Worm (Caenorhabditis elegans) whole organism, L1 larva: Measurements from ENCODE around the gene snf-9.

Experiments
- C34B4.2 ChIP-seq: sonication (generic microtip); optimal IDR thresholded peaks from 2 replicates; lab custom pipeline; 2017; ENCODE audit warnings: mild to moderate bottlenecking, missing genetic modification characterization, missing compliant biosample characterization
- ama-1 ChIP-seq: fragments of 150-350 bp; optimal IDR thresholded peaks from 2 replicates; lab custom pipeline; 2014
- ceh-82 ChIP-seq, 3 experiments: fragments of 150-350 bp in 1 of 3; sonication (generic microtip) in 2 of 3; optimal IDR thresholded peaks; 2 replicates each; lab custom pipeline; 2014 to 2017; ENCODE audit warnings: missing biosample characterization in 3 of 3, missing genetic modification characterization in 3 of 3
- elt-3 ChIP-seq, 6 experiments: fragments of 150-350 bp in 1 of 6; sonication (generic microtip); optimal IDR thresholded peaks; 2 replicates each; lab custom pipeline; 2017 to 2018; ENCODE audit warnings: missing biosample characterization in 6 of 6, missing genetic modification characterization in 6 of 6, inconsistent platforms in 1 of 6
- fkh-4 ChIP-seq: sonication (generic microtip); optimal IDR thresholded peaks from 2 replicates; lab custom pipeline; 2016; ENCODE audit warnings: missing compliant biosample characterization, missing genetic modification characterization, borderline replicate concordance
- lsy-2 ChIP-seq, 2 experiments: fragments of 150-350 bp; optimal IDR thresholded peaks; 2 replicates each; lab custom pipeline; 2014; ENCODE audit warnings: missing biosample characterization in 2 of 2, missing genetic modification characterization in 2 of 2
- nhr-12 ChIP-seq: sonication (generic microtip); optimal IDR thresholded peaks from 2 replicates; lab custom pipeline; 2017; ENCODE audit warnings: missing biosample characterization, missing genetic modification characterization
- snpc-4 ChIP-seq: fragments of 150-350 bp; optimal IDR thresholded peaks from 2 replicates; lab custom pipeline; 2014; ENCODE audit warnings: missing biosample characterization, missing genetic modification characterization
- sox-4 ChIP-seq: sonication (generic microtip); optimal IDR thresholded peaks from 2 replicates; lab custom pipeline; 2016; ENCODE audit warnings: missing genetic modification characterization, missing compliant biosample characterization
- unc-62 ChIP-seq: fragments of 150-350 bp; optimal IDR thresholded peaks from 2 replicates; lab custom pipeline; 2014; ENCODE audit warnings: missing biosample characterization, missing genetic modification reagents, missing genetic modification characterization
- zag-1 ChIP-seq: fragments of 150-350 bp; optimal IDR thresholded peaks from 2 replicates; lab custom pipeline; 2014; ENCODE audit warnings: missing biosample characterization, missing genetic modification characterization
- zip-4 ChIP-seq: fragments of 200-800 bp; sonication (Bioruptor generic); optimal IDR thresholded peaks from 2 replicates; lab custom pipeline; 2018; ENCODE audit warnings: mild to moderate bottlenecking, missing genetic modification characterization, moderate library complexity, missing compliant biosample characterization
- ztf-11 ChIP-seq, 2 experiments: sonication (generic microtip); optimal IDR thresholded peaks; 2 replicates each; lab custom pipeline; 2016 to 2017; ENCODE audit warnings: missing genetic modification characterization in 2 of 2, missing biosample characterization in 1 of 2, missing compliant biosample characterization in 1 of 2

DNA sequence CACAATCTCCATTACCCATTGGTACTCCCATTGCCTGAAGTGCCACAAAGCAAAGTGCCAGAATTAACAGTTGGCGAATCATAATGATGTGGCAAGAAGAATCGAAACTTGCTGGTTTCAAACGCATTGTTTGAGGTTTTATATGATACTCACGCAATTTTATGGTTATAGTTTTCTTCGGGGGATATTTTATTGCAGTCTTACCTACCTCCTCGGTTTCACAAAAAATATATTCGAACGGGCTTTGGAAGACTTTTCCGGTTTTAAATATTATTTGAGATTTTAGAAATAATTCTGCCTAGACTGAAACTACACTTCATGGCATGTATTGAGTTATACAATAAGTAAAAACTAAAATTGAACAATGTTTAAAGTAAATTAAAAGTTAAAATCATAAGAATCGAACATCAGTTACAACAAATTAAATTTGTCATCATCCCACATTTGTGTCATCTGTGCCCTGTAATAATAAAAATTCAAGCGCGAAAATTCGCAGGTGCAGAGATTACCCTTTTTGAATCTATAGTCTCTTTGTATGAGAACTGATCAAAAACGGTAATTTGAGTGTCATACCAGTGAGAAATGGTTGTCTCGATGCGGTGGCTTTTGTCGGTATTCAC, 34.8 kb downstream of the snf-9 start, which contains the start of the genes clec-197 and clec-198:
- TF ChIP-seq ceh-82 (tag; optimal IDR thresholded peaks at IDR 0.05; lab: Kevin White, UChicago): no peak
- TF ChIP-seq nhr-12 (tag; lab: Kevin White, UChicago): no peak
- TF ChIP-seq snpc-4 (tag; lab: Kevin White, UChicago): no peak
- no peak for TF ChIP-seq lsy-2 (tag; optimal IDR thresholded peaks at IDR 0.05; lab: Kevin White, UChicago)
- no peak for TF ChIP-seq sox-4 (tag; lab: Kevin White, UChicago)
- no peak for TF ChIP-seq C34B4.2 (tag; lab: Kevin White, UChicago)
- TF ChIP-seq ama-1 (lab: Kevin White, UChicago): no peak
- TF ChIP-seq zag-1 (tag; lab: Kevin White, UChicago): no peak
- no peak for TF ChIP-seq ztf-11 (tag; optimal IDR thresholded peaks at IDR 0.05; lab: Kevin White, UChicago)
- no peak for TF ChIP-seq unc-62
- TF ChIP-seq elt-3 (tag; optimal IDR thresholded peaks at IDR 0.05; lab: Kevin White, UChicago): no peak
- no peak for TF ChIP-seq fkh-4 (tag; lab: Kevin White, UChicago)
- TF ChIP-seq zip-4: no peak
